Fruit fly (Drosophila melanogaster) whole organism, embryonic: Measurements from ENCODE around the gene CG5973.

Experiments
- Blimp-1 ChIP-seq: fragments of 200-800 bp; sonication (Bioruptor generic); optimal IDR thresholded peaks from 3 replicates; lab custom pipeline; 2018; ENCODE audit warnings: missing biosample characterization, missing genetic modification characterization, mild to moderate bottlenecking, moderate library complexity, missing genetic modification reagents
- CG1024 ChIP-seq: fragments of 200-800 bp; sonication (Bioruptor generic); IDR thresholded peaks from 2 replicates; pipeline ENCODE4 v1.3.6; 2022; ENCODE audit warnings: missing biosample characterization, missing genetic modification characterization
- CG11504 ChIP-seq: fragments of 200-800 bp; sonication (Bioruptor generic); optimal IDR thresholded peaks from 3 replicates; lab custom pipeline; 2019; ENCODE audit warnings: missing biosample characterization, mild to moderate bottlenecking, missing genetic modification characterization, moderate library complexity
- CG12769 ChIP-seq: fragments of 200-800 bp; sonication (Bioruptor generic); optimal IDR thresholded peaks from 2 replicates; lab custom pipeline; 2019; ENCODE audit warnings: missing biosample characterization, mild to moderate bottlenecking, missing genetic modification characterization, moderate library complexity
- CG14050 ChIP-seq: fragments of 200-800 bp; sonication (Bioruptor generic); IDR thresholded peaks from 3 replicates; pipeline ENCODE4 v1.3.6; 2022; ENCODE audit warnings: missing biosample characterization, missing genetic modification characterization
- CG15696 ChIP-seq: fragments of 200-800 bp; sonication (Bioruptor generic); optimal IDR thresholded peaks from 2 replicates; lab custom pipeline; 2019; ENCODE audit warnings: missing biosample characterization, mild to moderate bottlenecking, missing genetic modification characterization, moderate library complexity
- CG17568 ChIP-seq: fragments of 200-800 bp; sonication (Bioruptor generic); optimal IDR thresholded peaks from 2 replicates; lab custom pipeline; 2018; ENCODE audit warnings: missing biosample characterization, mild to moderate bottlenecking, missing genetic modification characterization, moderate library complexity
- CG17829 ChIP-seq: fragments of 200-800 bp; optimal IDR thresholded peaks from 2 replicates; lab custom pipeline; 2019; ENCODE audit warnings: missing biosample characterization, mild to moderate bottlenecking, missing genetic modification characterization, moderate library complexity
- CG18262 ChIP-seq: fragments of 200-800 bp; optimal IDR thresholded peaks from 3 replicates; lab custom pipeline; 2019; ENCODE audit warnings: missing biosample characterization, mild to moderate bottlenecking, missing genetic modification characterization, moderate library complexity
- CG1832 ChIP-seq: fragments of 200-800 bp; sonication (Bioruptor generic); optimal IDR thresholded peaks from 2 replicates; lab custom pipeline; 2017; ENCODE audit warnings: missing biosample characterization, mild to moderate bottlenecking, missing genetic modification characterization, inconsistent platforms
- CG2199 ChIP-seq: fragments of 200-800 bp; sonication (Bioruptor generic); IDR thresholded peaks from 3 replicates; pipeline ENCODE4 v1.3.6; 2022; ENCODE audit warnings: missing biosample characterization, missing genetic modification characterization
- CG2712 ChIP-seq: fragments of 200-800 bp; optimal IDR thresholded peaks from 3 replicates; lab custom pipeline; 2019; ENCODE audit warnings: missing biosample characterization, mild to moderate bottlenecking, missing genetic modification characterization, moderate library complexity
- CG31224 ChIP-seq: fragments of 200-800 bp; sonication (Bioruptor generic); IDR thresholded peaks from 2 replicates; pipeline ENCODE4 v1.3.6; 2022; ENCODE audit warnings: missing biosample characterization, missing genetic modification characterization
- CG3163 ChIP-seq: fragments of 200-800 bp; sonication (Bioruptor generic); optimal IDR thresholded peaks from 3 replicates; lab custom pipeline; 2016; ENCODE audit warnings: missing biosample characterization, missing genetic modification characterization
- CG33213 ChIP-seq: fragments of 200-800 bp; sonication (Bioruptor generic); optimal IDR thresholded peaks from 3 replicates; lab custom pipeline; 2016; ENCODE audit warnings: missing biosample characterization, missing genetic modification characterization
- CG4617 ChIP-seq: fragments of 200-800 bp; sonication (Bioruptor generic); optimal IDR thresholded peaks from 3 replicates; lab custom pipeline; 2016; ENCODE audit warnings: missing biosample characterization, missing genetic modification characterization, borderline replicate concordance
- CG8290 ChIP-seq, 3 experiments: fragments of 200-800 bp; sonication (Bioruptor generic); optimal IDR thresholded peaks; 2 replicates each; lab custom pipeline; 2016 to 2019; ENCODE audit warnings: missing biosample characterization in 3 of 3, missing genetic modification characterization in 3 of 3, mild to moderate bottlenecking in 2 of 3, moderate library complexity in 1 of 3
- CG9797 ChIP-seq: fragments of 200-800 bp; sonication (Bioruptor generic); optimal IDR thresholded peaks from 3 replicates; lab custom pipeline; 2018; ENCODE audit warnings: missing biosample characterization, mild to moderate bottlenecking, missing genetic modification characterization
- CTCF ChIP-seq: fragments of 200-800 bp; sonication (Bioruptor generic); optimal IDR thresholded peaks from 2 replicates; lab custom pipeline; 2017; ENCODE audit warnings: missing biosample characterization, mild to moderate bottlenecking, missing genetic modification characterization, moderate library complexity
- CkIIα-i1 ChIP-seq: fragments of 200-800 bp; sonication (Bioruptor generic); IDR thresholded peaks from 2 replicates; pipeline ENCODE4 v1.3.6; 2022; ENCODE audit warnings: missing biosample characterization, missing genetic modification characterization
- Dip3 ChIP-seq: fragments of 200-800 bp; sonication (Bioruptor generic); optimal IDR thresholded peaks from 3 replicates; lab custom pipeline; 2016; ENCODE audit warnings: missing biosample characterization, missing genetic modification characterization
- HLH3B ChIP-seq: fragments of 200-800 bp; sonication (Bioruptor generic); IDR thresholded peaks from 2 replicates; pipeline ENCODE4 v1.3.6; 2022; ENCODE audit warnings: missing biosample characterization, missing genetic modification characterization
- Hr78 ChIP-seq, 2 experiments: fragments of 200-800 bp in 1 of 2; fragments of >200 bp in 1 of 2; sonication (Bioruptor generic) in 1 of 2; optimal IDR thresholded peaks; 2 replicates each; lab custom pipeline; 2017 to 2019; ENCODE audit warnings: missing biosample characterization in 2 of 2, missing genetic modification characterization in 2 of 2, mild to moderate bottlenecking in 1 of 2, moderate library complexity in 1 of 2
- Med ChIP-seq: fragments of 200-800 bp; sonication (Bioruptor generic); peaks from one replicate; lab custom pipeline; 2016; ENCODE audit warnings: missing biosample characterization, missing genetic modification characterization, mild to moderate bottlenecking, inconsistent platforms, moderate library complexity
- Nf-YB ChIP-seq: fragments of 200-800 bp; sonication (Bioruptor generic); optimal IDR thresholded peaks from 3 replicates; lab custom pipeline; 2019; ENCODE audit warnings: missing biosample characterization, mild to moderate bottlenecking, missing genetic modification characterization, moderate library complexity
- Nf-YC ChIP-seq: fragments of 200-800 bp; optimal IDR thresholded peaks from 3 replicates; lab custom pipeline; 2019; ENCODE audit warnings: missing biosample characterization, mild to moderate bottlenecking, missing genetic modification characterization, moderate library complexity
- Sin3A ChIP-seq: fragments of >200 bp; optimal IDR thresholded peaks from 2 replicates; lab custom pipeline; 2018
- Sry-δ ChIP-seq: fragments of 200-800 bp; sonication (Bioruptor generic); optimal IDR thresholded peaks from 2 replicates; lab custom pipeline; 2016; ENCODE audit warnings: missing biosample characterization, missing genetic modification characterization
- ato ChIP-seq: fragments of 200-800 bp; sonication (Bioruptor generic); IDR thresholded peaks from 2 replicates; pipeline ENCODE4 v1.3.6; 2022; ENCODE audit warnings: missing biosample characterization, missing genetic modification characterization; ENCODE audit not compliant: partially characterized antibody
- az2 ChIP-seq: fragments of 200-800 bp; sonication (Bioruptor generic); optimal IDR thresholded peaks from 3 replicates; lab custom pipeline; 2016; ENCODE audit warnings: missing biosample characterization, missing genetic modification characterization
- bsh ChIP-seq, 2 experiments: fragments of 200-800 bp; sonication (Bioruptor generic); optimal IDR thresholded peaks; 2 replicates each; lab custom pipeline; 2017 to 2018; ENCODE audit warnings: mild to moderate bottlenecking in 2 of 2, missing biosample characterization in 2 of 2, missing genetic modification characterization in 2 of 2, moderate library complexity in 1 of 2
- crol ChIP-seq: fragments of 200-800 bp; sonication (Bioruptor generic); IDR thresholded peaks from 2 replicates; pipeline ENCODE4 v1.3.6; 2022; ENCODE audit warnings: missing biosample characterization, missing genetic modification characterization
- da ChIP-seq: fragments of 200-800 bp; sonication (Bioruptor generic); optimal IDR thresholded peaks from 2 replicates; lab custom pipeline; 2016; ENCODE audit warnings: missing biosample characterization, missing genetic modification characterization
- dysf ChIP-seq: fragments of 200-800 bp; sonication (Bioruptor generic); IDR thresholded peaks from 3 replicates; pipeline ENCODE4 v1.3.6; 2022; ENCODE audit warnings: missing biosample characterization, missing genetic modification characterization
- gcm2 ChIP-seq: fragments of 200-800 bp; sonication (Bioruptor generic); optimal IDR thresholded peaks from 2 replicates; lab custom pipeline; 2016; ENCODE audit warnings: missing biosample characterization, missing genetic modification characterization
- gsb ChIP-seq: fragments of 200-800 bp; sonication (Bioruptor generic); IDR thresholded peaks from 2 replicates; pipeline ENCODE4 v1.3.6; 2022; ENCODE audit warnings: missing biosample characterization, missing genetic modification characterization
- luna ChIP-seq: fragments of 200-800 bp; sonication (Bioruptor generic); optimal IDR thresholded peaks from 2 replicates; lab custom pipeline; 2016; ENCODE audit warnings: missing biosample characterization, missing genetic modification characterization
- mld ChIP-seq: fragments of 200-800 bp; sonication (Bioruptor generic); IDR thresholded peaks from 3 replicates; pipeline ENCODE4 v1.3.6; 2022; ENCODE audit warnings: missing biosample characterization, missing genetic modification characterization; ENCODE audit not compliant: partially characterized antibody
- nom ChIP-seq: fragments of 200-800 bp; sonication (Bioruptor generic); optimal IDR thresholded peaks from 2 replicates; lab custom pipeline; 2017; ENCODE audit warnings: missing biosample characterization, missing genetic modification characterization, mild to moderate bottlenecking, moderate library complexity, missing genetic modification reagents
- prd ChIP-seq, 3 experiments: fragments of >200 bp in 2 of 3; fragments of 200-800 bp in 1 of 3; sonication (Bioruptor generic) in 1 of 3; optimal IDR thresholded peaks in 2 of 3; IDR thresholded peaks in 1 of 3; 2 replicates in 2 of 3; 3 replicates in 1 of 3; pipeline versions ENCODE4 v1.3.6 to Lab custom; 2017 to 2022; ENCODE audit warnings: missing biosample characterization in 1 of 3, missing genetic modification characterization in 1 of 3
- sens ChIP-seq: fragments of 200-800 bp; sonication (Bioruptor generic); peaks from one replicate; lab custom pipeline; 2016; ENCODE audit warnings: missing biosample characterization, missing genetic modification characterization
- slou ChIP-seq: fragments of 200-800 bp; sonication (Bioruptor generic); optimal IDR thresholded peaks from 3 replicates; lab custom pipeline; 2016; ENCODE audit warnings: missing biosample characterization, missing genetic modification characterization
- slp2 ChIP-seq: fragments of 200-800 bp; sonication (Bioruptor generic); optimal IDR thresholded peaks from 2 replicates; lab custom pipeline; 2016; ENCODE audit warnings: missing biosample characterization, missing genetic modification characterization
- zen ChIP-seq: fragments of 200-800 bp; sonication (Bioruptor generic); optimal IDR thresholded peaks from 3 replicates; lab custom pipeline; 2018; ENCODE audit warnings: missing biosample characterization, mild to moderate bottlenecking, missing genetic modification characterization, moderate library complexity

The CG5973 gene

DNA sequence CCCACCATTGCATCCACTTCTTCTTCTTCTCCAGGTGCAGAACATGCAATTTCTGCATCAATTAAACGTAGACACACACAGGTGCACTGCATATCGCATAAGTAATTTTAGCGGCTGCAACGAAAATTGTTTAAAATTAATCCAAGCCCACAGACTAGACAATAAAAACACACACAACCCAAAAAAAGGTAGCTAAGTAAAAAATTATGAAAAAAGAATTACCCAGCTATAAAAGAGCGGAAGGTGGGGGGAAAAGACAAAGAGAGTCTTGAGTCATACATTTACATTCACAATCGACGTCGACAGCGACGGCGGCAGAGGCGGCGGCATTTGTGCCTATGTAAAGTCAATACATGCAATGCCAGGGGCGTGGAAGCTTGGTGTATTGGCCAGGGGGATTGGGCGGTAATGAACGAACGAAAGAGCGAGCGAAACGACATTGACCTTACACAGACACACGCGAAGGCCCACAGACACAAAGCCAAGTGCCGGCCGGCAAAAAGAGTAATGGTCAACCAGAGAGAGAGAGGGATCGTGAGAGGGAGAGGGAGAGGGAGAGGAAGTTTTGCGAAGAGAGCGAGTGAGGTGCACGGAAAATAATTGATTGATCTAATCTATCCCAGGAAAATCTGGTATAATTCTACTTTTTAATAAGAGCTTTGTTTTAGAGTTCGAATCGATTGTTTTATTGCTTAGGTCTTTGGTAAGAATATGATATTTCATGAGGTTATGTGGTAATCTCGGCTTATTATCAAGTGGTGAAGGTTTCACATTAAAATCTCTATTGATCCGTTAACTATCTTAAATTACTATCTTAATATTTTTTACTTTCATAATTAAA is 18.9 kb upstream of the CG5973 start (continued):
- no peak for TF ChIP-seq CG17829 (tag; lab: Kevin White, UChicago)
- no peak for TF ChIP-seq luna (GFP tag; lab: Kevin White, UChicago)

DNA sequence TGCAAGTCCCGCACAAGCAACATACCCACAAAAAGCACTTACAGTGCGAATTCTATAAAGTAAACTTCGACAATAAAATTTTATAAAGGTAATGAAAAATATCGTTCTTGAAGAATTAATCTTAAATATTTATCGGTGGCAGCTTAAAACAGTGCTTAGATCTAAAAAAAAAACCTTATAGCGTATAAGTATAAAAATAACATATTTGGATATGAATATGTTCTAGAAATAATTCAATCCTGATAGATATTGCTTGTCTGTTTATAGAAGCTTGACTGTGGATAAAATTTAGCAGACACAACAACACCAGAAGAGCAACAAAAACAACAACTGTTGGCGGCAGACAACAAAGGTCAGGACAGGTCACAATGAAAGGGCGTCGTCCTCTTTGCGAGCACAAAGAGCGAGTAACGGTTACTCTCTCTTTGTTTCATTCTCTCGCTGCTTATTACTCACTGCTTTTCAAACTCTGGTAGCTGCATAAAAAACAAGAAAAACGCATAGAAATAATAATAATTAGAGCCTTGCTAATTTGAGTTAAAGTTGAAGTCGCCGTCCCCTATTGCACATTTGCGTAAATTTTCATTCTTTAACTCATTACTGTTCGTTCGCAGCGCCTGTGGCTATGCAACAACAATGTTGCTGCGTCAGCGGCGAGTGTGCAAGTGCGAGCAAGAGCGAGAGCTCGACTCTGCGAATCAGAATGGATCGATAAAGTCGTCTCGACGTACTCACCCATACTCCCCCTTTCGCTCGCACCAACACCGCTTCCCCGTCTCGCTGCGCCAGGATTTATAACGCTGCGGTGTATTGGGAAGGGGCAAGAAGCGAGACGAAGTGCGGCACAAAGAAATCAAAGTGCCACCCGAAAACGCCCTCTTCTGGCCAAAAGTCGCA is 17.6 kb upstream of the CG5973 start:
- no peak for TF ChIP-seq az2 (GFP tag; lab: Kevin White, UChicago)
- TF ChIP-seq crol (GFP tag; lab: Robert Waterston, UW): peak; percentile 81
- TF ChIP-seq CkIIα-i1 (GFP tag; lab: Robert Waterston, UW): no peak
- no peak for TF ChIP-seq CG12769
- TF ChIP-seq CG17568 (GFP tag; lab: Kevin White, UChicago): no peak
- TF ChIP-seq prd (optimal IDR thresholded peaks at IDR 0.05; lab: Kevin White, UChicago): no peak
- no peak for TF ChIP-seq prd (GFP tag; IDR thresholded peaks at IDR 0.05; lab: Robert Waterston, UW)
- TF ChIP-seq bsh (GFP tag; optimal IDR thresholded peaks at IDR 0.05; lab: Kevin White, UChicago): peak in 1 of 2 experiments; percentile 43
- TF ChIP-seq mld (GFP tag; lab: Robert Waterston, UW): no peak
- 0 out of 3 replicates have a peak, but pooled peaks have one; percentile 26 for TF ChIP-seq CG2199
- TF ChIP-seq CG31224: no peak
- TF ChIP-seq da (GFP tag; lab: Kevin White, UChicago): no peak
- TF ChIP-seq Sry-δ (GFP tag; lab: Kevin White, UChicago): no peak
- TF ChIP-seq CG33213 (GFP tag; lab: Kevin White, UChicago): no peak
- TF ChIP-seq nom (GFP tag; lab: Kevin White, UChicago): peak; percentile 16
- peak; percentile 53 for TF ChIP-seq Nf-YB (GFP tag; lab: Kevin White, UChicago)
- no peak for TF ChIP-seq CG3163 (GFP tag; lab: Kevin White, UChicago)
- TF ChIP-seq gsb: no peak
- TF ChIP-seq zen (tag; lab: Kevin White, UChicago): no peak
- TF ChIP-seq CTCF (GFP tag; lab: Kevin White, UChicago): peak; percentile 89
- TF ChIP-seq CG15696 (tag; lab: Kevin White, UChicago): no peak
- peak; percentile 13 for TF ChIP-seq CG2712
- no peak for TF ChIP-seq Nf-YC (tag; lab: Kevin White, UChicago)
- no peak for TF ChIP-seq slp2 (GFP tag; lab: Kevin White, UChicago)
- TF ChIP-seq Hr78 (GFP tag; optimal IDR thresholded peaks at IDR 0.05; lab: Kevin White, UChicago): peak in 1 of 2 experiments; percentile 19
- 0 out of 3 replicates have a peak, but pooled peaks have one; percentile 27 for TF ChIP-seq dysf (GFP tag; lab: Robert Waterston, UW)
- TF ChIP-seq HLH3B: 0 out of 2 replicates have a peak, but pooled peaks have one; percentile 9
- no peak for TF ChIP-seq CG9797
- TF ChIP-seq Med (GFP tag; lab: Kevin White, UChicago): peak; percentile 81
- no peak for TF ChIP-seq CG14050 (GFP tag; lab: Robert Waterston, UW)
- peak; percentile 7 for TF ChIP-seq Dip3
- TF ChIP-seq ato (GFP tag; lab: Robert Waterston, UW): no peak
- TF ChIP-seq slou (GFP tag; lab: Kevin White, UChicago): no peak
- no peak for TF ChIP-seq CG1024 (GFP tag; lab: Robert Waterston, UW)
- TF ChIP-seq Blimp-1 (GFP tag; lab: Kevin White, UChicago): no peak
- TF ChIP-seq CG11504: peak; percentile 48
- peak; percentile 70 for TF ChIP-seq sens
- no peak for TF ChIP-seq gcm2 (GFP tag; lab: Kevin White, UChicago)
- TF ChIP-seq CG8290 (GFP tag; optimal IDR thresholded peaks at IDR 0.05; lab: Kevin White, UChicago): peak; percentile 96
- peak; percentile 41 to 69 for TF ChIP-seq CG8290 (tag; optimal IDR thresholded peaks at IDR 0.05; lab: Kevin White, UChicago)
- no peak for TF ChIP-seq CG18262
- peak; percentile 61 for TF ChIP-seq CG1832 (GFP tag; lab: Kevin White, UChicago)
- no peak for TF ChIP-seq Sin3A (lab: Kevin White, UChicago)
- TF ChIP-seq CG4617 (GFP tag; lab: Kevin White, UChicago): no peak
